Fruit fly (Drosophila melanogaster) whole organism, embryonic: ENCODE data around the gene Gem2.

Experiments
- ATbp ChIP-seq: fragments of 200-800 bp; sonication (Bioruptor generic); optimal IDR thresholded peaks from 2 replicates; lab custom pipeline; 2017; ENCODE audit warnings: missing biosample characterization, mild to moderate bottlenecking, missing genetic modification characterization, missing genetic modification reagents
- Awh ChIP-seq: fragments of 200-800 bp; sonication (Bioruptor generic); IDR thresholded peaks from 2 replicates; pipeline ENCODE4, ENCODE4 v1.3.6; 2022; ENCODE audit warnings: missing biosample characterization, missing genetic modification characterization
- B-H1 ChIP-seq: fragments of 200-800 bp; sonication (Bioruptor generic); IDR thresholded peaks from 3 replicates; pipeline ENCODE4 v1.3.6; 2022; ENCODE audit warnings: missing biosample characterization, missing genetic modification characterization
- Bgb ChIP-seq: fragments of 200-800 bp; sonication (Bioruptor generic); IDR thresholded peaks from 2 replicates; pipeline ENCODE4 v1.3.6; 2022; ENCODE audit warnings: missing biosample characterization, missing genetic modification characterization; ENCODE audit not compliant: partially characterized antibody
- Bteb2 ChIP-seq: fragments of 200-800 bp; sonication (Bioruptor generic); optimal IDR thresholded peaks from 2 replicates; lab custom pipeline; 2016; ENCODE audit warnings: missing biosample characterization, missing genetic modification characterization
- CG10462 ChIP-seq: fragments of 200-800 bp; sonication (Bioruptor generic); optimal IDR thresholded peaks from 2 replicates; lab custom pipeline; 2016; ENCODE audit warnings: missing biosample characterization, missing genetic modification characterization
- CG12071 ChIP-seq: fragments of 200-800 bp; sonication (Bioruptor generic); optimal IDR thresholded peaks from 3 replicates; lab custom pipeline; 2018; ENCODE audit warnings: missing biosample characterization, mild to moderate bottlenecking, missing genetic modification characterization
- CG13287 ChIP-seq: fragments of 200-800 bp; sonication (Bioruptor generic); IDR thresholded peaks from 2 replicates; pipeline ENCODE4 v1.3.6; 2022; ENCODE audit warnings: missing biosample characterization, missing genetic modification characterization; ENCODE audit not compliant: partially characterized antibody
- CG13296 ChIP-seq: fragments of 200-800 bp; sonication (Bioruptor generic); optimal IDR thresholded peaks from 3 replicates; lab custom pipeline; 2018; ENCODE audit warnings: missing biosample characterization, mild to moderate bottlenecking, missing genetic modification characterization
- CG15696 ChIP-seq: fragments of 200-800 bp; sonication (Bioruptor generic); optimal IDR thresholded peaks from 2 replicates; lab custom pipeline; 2019; ENCODE audit warnings: missing biosample characterization, mild to moderate bottlenecking, missing genetic modification characterization, moderate library complexity
- CG1603 ChIP-seq: fragments of 200-800 bp; sonication (Bioruptor generic); optimal IDR thresholded peaks from 2 replicates; lab custom pipeline; 2019; ENCODE audit warnings: missing biosample characterization, mild to moderate bottlenecking, missing genetic modification characterization, moderate library complexity
- CG1792 ChIP-seq: fragments of 200-800 bp; sonication (Bioruptor generic); optimal IDR thresholded peaks from 2 replicates; lab custom pipeline; 2016; ENCODE audit warnings: missing biosample characterization, missing genetic modification characterization
- CG18599 ChIP-seq: fragments of 200-800 bp; sonication (Bioruptor generic); optimal IDR thresholded peaks from 3 replicates; lab custom pipeline; 2017; ENCODE audit warnings: missing biosample characterization, missing genetic modification characterization, mild to moderate bottlenecking, moderate library complexity, missing genetic modification reagents
- CG18619 ChIP-seq: fragments of 200-800 bp; sonication (Bioruptor generic); optimal IDR thresholded peaks from 3 replicates; lab custom pipeline; 2017; ENCODE audit warnings: missing biosample characterization, mild to moderate bottlenecking, missing genetic modification characterization
- CG31365 ChIP-seq: fragments of 200-800 bp; sonication (Bioruptor generic); optimal IDR thresholded peaks from 2 replicates; lab custom pipeline; 2018; ENCODE audit warnings: missing biosample characterization, mild to moderate bottlenecking, missing genetic modification characterization
- CG6791 ChIP-seq: fragments of 200-800 bp; sonication (Bioruptor generic); IDR thresholded peaks from 3 replicates; pipeline ENCODE4 v1.3.6; 2022; ENCODE audit warnings: missing biosample characterization, missing genetic modification characterization; ENCODE audit not compliant: partially characterized antibody
- CG6854 ChIP-seq: fragments of 200-800 bp; sonication (Bioruptor generic); optimal IDR thresholded peaks from 3 replicates; lab custom pipeline; 2017; ENCODE audit warnings: missing biosample characterization, mild to moderate bottlenecking, missing genetic modification characterization
- CG7928 ChIP-seq: fragments of 200-800 bp; sonication (Bioruptor generic); optimal IDR thresholded peaks from 2 replicates; lab custom pipeline; 2017; ENCODE audit warnings: missing biosample characterization, mild to moderate bottlenecking, missing genetic modification characterization
- CG8281 ChIP-seq: fragments of 200-800 bp; sonication (Bioruptor generic); optimal IDR thresholded peaks from 2 replicates; lab custom pipeline; 2018; ENCODE audit warnings: missing biosample characterization, mild to moderate bottlenecking, missing genetic modification characterization, moderate library complexity
- CrebB ChIP-seq: fragments of 200-800 bp; sonication (Bioruptor generic); optimal IDR thresholded peaks from 3 replicates; lab custom pipeline; 2018; ENCODE audit warnings: missing biosample characterization, mild to moderate bottlenecking, missing genetic modification characterization
- HHEX ChIP-seq: fragments of 200-800 bp; sonication (Bioruptor generic); optimal IDR thresholded peaks from 3 replicates; lab custom pipeline; 2017; ENCODE audit warnings: missing biosample characterization, mild to moderate bottlenecking, missing genetic modification characterization, missing genetic modification reagents
- Hand ChIP-seq: fragments of 200-800 bp; sonication (Bioruptor generic); optimal IDR thresholded peaks from 2 replicates; lab custom pipeline; 2017; ENCODE audit warnings: mild to moderate bottlenecking, missing biosample characterization, missing genetic modification reagents, missing genetic modification characterization
- HmgZ ChIP-seq: fragments of 200-800 bp; sonication (Bioruptor generic); optimal IDR thresholded peaks from 2 replicates; lab custom pipeline; 2018; ENCODE audit warnings: missing biosample characterization, mild to moderate bottlenecking, missing genetic modification characterization
- Hr51 ChIP-seq, 2 experiments: fragments of 200-800 bp; sonication (Bioruptor generic); optimal IDR thresholded peaks; 2 replicates in 1 of 2; 3 replicates in 1 of 2; lab custom pipeline; 2016 to 2018; ENCODE audit warnings: missing biosample characterization in 2 of 2, missing genetic modification characterization in 2 of 2, mild to moderate bottlenecking in 1 of 2, moderate library complexity in 1 of 2
- Lhr ChIP-seq: fragments of 200-800 bp; sonication (Bioruptor generic); optimal IDR thresholded peaks from 3 replicates; lab custom pipeline; 2017; ENCODE audit warnings: mild to moderate bottlenecking, missing biosample characterization, missing genetic modification reagents, missing genetic modification characterization
- MTF-1 ChIP-seq: fragments of 200-800 bp; sonication (Bioruptor generic); optimal IDR thresholded peaks from 2 replicates; lab custom pipeline; 2018; ENCODE audit warnings: missing biosample characterization, mild to moderate bottlenecking, missing genetic modification characterization, borderline replicate concordance
- NC2β ChIP-seq: fragments of 200-800 bp; sonication (Bioruptor generic); optimal IDR thresholded peaks from 2 replicates; lab custom pipeline; 2016; ENCODE audit warnings: missing biosample characterization, missing genetic modification characterization
- Side ChIP-seq: fragments of 200-800 bp; sonication (Bioruptor generic); optimal IDR thresholded peaks from 2 replicates; lab custom pipeline; 2016; ENCODE audit warnings: missing biosample characterization, missing genetic modification characterization
- Sry-δ ChIP-seq: fragments of 200-800 bp; sonication (Bioruptor generic); optimal IDR thresholded peaks from 2 replicates; lab custom pipeline; 2016; ENCODE audit warnings: missing biosample characterization, missing genetic modification characterization
- TFAM ChIP-seq: fragments of 200-800 bp; sonication (Bioruptor generic); optimal IDR thresholded peaks from 2 replicates; lab custom pipeline; 2017; ENCODE audit warnings: missing biosample characterization, missing genetic modification characterization, inconsistent platforms
- Taf1 ChIP-seq: fragments of 200-800 bp; sonication (Bioruptor generic); IDR thresholded peaks from 2 replicates; pipeline ENCODE4 v1.3.6; 2022; ENCODE audit warnings: missing biosample characterization, missing genetic modification characterization
- Trl ChIP-seq, 3 experiments: fragments of >200 bp in 2 of 3; fragments of 200-800 bp in 1 of 3; sonication (Bioruptor generic) in 1 of 3; optimal IDR thresholded peaks; 2 replicates in 1 of 3; 3 replicates in 2 of 3; lab custom pipeline; 2016 to 2017; ENCODE audit warnings: missing biosample characterization in 1 of 3, missing genetic modification characterization in 1 of 3
- Xbp1 ChIP-seq: fragments of 200-800 bp; sonication (Bioruptor generic); optimal IDR thresholded peaks from 3 replicates; lab custom pipeline; 2016; ENCODE audit warnings: missing biosample characterization, mild to moderate bottlenecking, missing genetic modification characterization
- YL-1 ChIP-seq: fragments of 200-800 bp; sonication (Bioruptor generic); optimal IDR thresholded peaks from 3 replicates; lab custom pipeline; 2017; ENCODE audit warnings: missing biosample characterization, mild to moderate bottlenecking, missing genetic modification characterization
- ase ChIP-seq: fragments of 200-800 bp; sonication (Bioruptor generic); IDR thresholded peaks from 3 replicates; pipeline ENCODE4 v1.3.6; 2022; ENCODE audit warnings: missing biosample characterization, missing genetic modification characterization
- bowl ChIP-seq: fragments of 200-800 bp; sonication (Bioruptor generic); IDR thresholded peaks from 2 replicates; pipeline ENCODE4 v1.3.6; 2022; ENCODE audit warnings: missing biosample characterization, missing genetic modification characterization
- dmrt99B ChIP-seq: fragments of 200-800 bp; sonication (Bioruptor generic); optimal IDR thresholded peaks from 2 replicates; lab custom pipeline; 2018; ENCODE audit warnings: missing biosample characterization, mild to moderate bottlenecking, missing genetic modification characterization, moderate library complexity
- hbn ChIP-seq: fragments of 200-800 bp; sonication (Bioruptor generic); IDR thresholded peaks from 2 replicates; pipeline ENCODE4 v1.3.6; 2022; ENCODE audit warnings: missing biosample characterization, missing genetic modification characterization; ENCODE audit not compliant: partially characterized antibody
- nerfin-1 ChIP-seq: fragments of 200-800 bp; sonication (Bioruptor generic); optimal IDR thresholded peaks from 3 replicates; lab custom pipeline; 2019; ENCODE audit warnings: missing biosample characterization, mild to moderate bottlenecking, missing genetic modification characterization, moderate library complexity
- pb ChIP-seq: fragments of 200-800 bp; sonication (Bioruptor generic); optimal IDR thresholded peaks from 3 replicates; lab custom pipeline; 2016; ENCODE audit warnings: missing biosample characterization, missing genetic modification characterization
- pfk ChIP-seq: fragments of 200-800 bp; sonication (Bioruptor generic); optimal IDR thresholded peaks from 2 replicates; lab custom pipeline; 2018; ENCODE audit warnings: missing biosample characterization, mild to moderate bottlenecking, missing genetic modification characterization, moderate library complexity
- prd ChIP-seq, 3 experiments: fragments of >200 bp in 2 of 3; fragments of 200-800 bp in 1 of 3; sonication (Bioruptor generic) in 1 of 3; optimal IDR thresholded peaks in 2 of 3; IDR thresholded peaks in 1 of 3; 2 replicates in 2 of 3; 3 replicates in 1 of 3; pipeline versions ENCODE4 v1.3.6 to Lab custom; 2017 to 2022; ENCODE audit warnings: missing biosample characterization in 1 of 3, missing genetic modification characterization in 1 of 3
- pzg ChIP-seq: fragments of 200-800 bp; sonication (Bioruptor generic); optimal IDR thresholded peaks from 3 replicates; lab custom pipeline; 2018; ENCODE audit warnings: missing biosample characterization, mild to moderate bottlenecking, missing genetic modification characterization, moderate library complexity
- rib ChIP-seq: fragments of 200-800 bp; sonication (Bioruptor generic); IDR thresholded peaks from 2 replicates; pipeline ENCODE4 v1.3.6; 2022; ENCODE audit warnings: missing biosample characterization, missing genetic modification characterization
- sc ChIP-seq, 3 experiments: fragments of >200 bp in 2 of 3; fragments of 200-800 bp in 1 of 3; sonication (Bioruptor generic) in 1 of 3; optimal IDR thresholded peaks; 2 replicates in 2 of 3; 3 replicates in 1 of 3; lab custom pipeline; 2017; ENCODE audit warnings: mild to moderate bottlenecking in 1 of 3, missing biosample characterization in 1 of 3, missing genetic modification characterization in 1 of 3, missing genetic modification reagents in 1 of 3
- sqz ChIP-seq: fragments of 200-800 bp; sonication (Bioruptor generic); optimal IDR thresholded peaks from 3 replicates; lab custom pipeline; 2018; ENCODE audit warnings: missing biosample characterization, mild to moderate bottlenecking, missing genetic modification characterization
- sr ChIP-seq: fragments of 200-800 bp; sonication (Bioruptor generic); IDR thresholded peaks from 3 replicates; pipeline ENCODE4 v1.3.6; 2022; ENCODE audit warnings: missing biosample characterization, missing genetic modification characterization
- zen ChIP-seq: fragments of 200-800 bp; sonication (Bioruptor generic); optimal IDR thresholded peaks from 3 replicates; lab custom pipeline; 2018; ENCODE audit warnings: missing biosample characterization, mild to moderate bottlenecking, missing genetic modification characterization, moderate library complexity

Gene Gem2

DNA sequence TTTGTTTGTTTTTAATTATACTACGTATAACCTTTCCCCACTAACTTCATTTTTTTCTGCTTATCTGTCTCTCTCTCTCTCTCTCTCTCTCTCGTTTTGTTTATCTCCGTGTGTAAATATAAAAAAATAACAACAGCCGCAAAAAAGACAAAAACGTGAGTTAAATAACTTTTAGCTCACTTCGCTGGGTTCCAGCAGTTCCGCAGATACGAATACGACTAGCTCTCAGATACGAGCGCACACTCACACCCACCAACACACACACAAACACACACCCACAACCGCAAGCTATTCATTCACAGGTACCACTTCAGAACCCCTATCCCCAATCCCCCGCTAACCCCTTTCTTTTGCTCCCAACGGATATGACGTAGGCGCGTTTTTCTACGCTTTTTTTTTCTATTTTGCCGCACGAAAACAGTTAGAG, 28.0 kb downstream of the Gem2 start (continued):
- no peak for TF ChIP-seq CG8281 (tag; lab: Kevin White, UChicago)
- TF ChIP-seq Bteb2 (GFP tag; lab: Kevin White, UChicago), result no peak
- TF ChIP-seq Bgb, result peak; percentile 15; the same call in 1 of the 2 replicates
- no peak for TF ChIP-seq CG13287 (GFP tag; lab: Robert Waterston, UW)
- peak; percentile 24 for TF ChIP-seq ATbp (GFP tag; lab: Kevin White, UChicago)
- no peak for TF ChIP-seq pzg (GFP tag; lab: Kevin White, UChicago)
- peak; percentile 10 to 74 for TF ChIP-seq Trl (optimal IDR thresholded peaks at IDR 0.05; lab: Kevin White, UChicago)
- TF ChIP-seq Trl (GFP tag; optimal IDR thresholded peaks at IDR 0.05; lab: Kevin White, UChicago), result no peak
- peak; percentile 16 for TF ChIP-seq pfk (GFP tag; lab: Kevin White, UChicago)
- TF ChIP-seq HmgZ, result peak; percentile 49
- no peak for TF ChIP-seq CG10462
- no peak for TF ChIP-seq Hr51 (GFP tag; optimal IDR thresholded peaks at IDR 0.05; lab: Kevin White, UChicago)
- TF ChIP-seq rib (GFP tag; lab: Robert Waterston, UW), result peak; percentile 67; the same call in 1 of the 2 replicates
- peak; percentile 0 for TF ChIP-seq CG18619 (GFP tag; lab: Kevin White, UChicago)
- TF ChIP-seq Hand (GFP tag; lab: Kevin White, UChicago), result peak; percentile 8
- peak; percentile 31 for TF ChIP-seq CG6854 (GFP tag; lab: Kevin White, UChicago)
- no peak for TF ChIP-seq pb (GFP tag; lab: Kevin White, UChicago)
- peak; percentile 72; the same call in 1 of the 3 replicates for TF ChIP-seq sr (GFP tag; lab: Robert Waterston, UW)
- TF ChIP-seq Lhr (GFP tag; lab: Kevin White, UChicago), result no peak
- TF ChIP-seq YL-1 (GFP tag; lab: Kevin White, UChicago), result no peak
- no peak for TF ChIP-seq TFAM (GFP tag; lab: Kevin White, UChicago)
- TF ChIP-seq zen (tag; lab: Kevin White, UChicago), result no peak
- no peak for TF ChIP-seq Xbp1
- TF ChIP-seq sc (optimal IDR thresholded peaks at IDR 0.05; lab: Kevin White, UChicago), result no peak
- TF ChIP-seq sc (GFP tag; optimal IDR thresholded peaks at IDR 0.05; lab: Kevin White, UChicago), result no peak
- TF ChIP-seq CrebB (tag; lab: Kevin White, UChicago), result peak; percentile 35
- TF ChIP-seq CG15696 (tag; lab: Kevin White, UChicago), result no peak
- no peak for TF ChIP-seq NC2β
- TF ChIP-seq Side (GFP tag; lab: Kevin White, UChicago), result no peak
- TF ChIP-seq prd (optimal IDR thresholded peaks at IDR 0.05; lab: Kevin White, UChicago), result no peak
- no peak for TF ChIP-seq prd (GFP tag; IDR thresholded peaks at IDR 0.05; lab: Robert Waterston, UW)
- peak; percentile 53 for TF ChIP-seq CG18599 (GFP tag; lab: Kevin White, UChicago)
- TF ChIP-seq Taf1 (GFP tag; lab: Robert Waterston, UW), result no peak
- TF ChIP-seq MTF-1 (GFP tag; lab: Kevin White, UChicago), result peak; percentile 0
- no peak for TF ChIP-seq B-H1
- peak; percentile 24 for TF ChIP-seq nerfin-1
- no peak for TF ChIP-seq CG1603
- peak; percentile 77 for TF ChIP-seq sqz
- no peak for TF ChIP-seq CG6791
- no peak for TF ChIP-seq hbn (GFP tag; lab: Robert Waterston, UW)
- TF ChIP-seq CG7928 (GFP tag; lab: Kevin White, UChicago), result no peak
- peak; percentile 23 for TF ChIP-seq HHEX (GFP tag; lab: Kevin White, UChicago)
- TF ChIP-seq dmrt99B (tag; lab: Kevin White, UChicago), result peak; percentile 10
- 0 out of 2 replicates have a peak, but pooled peaks have one; percentile 42 for TF ChIP-seq Awh (GFP tag; lab: Robert Waterston, UW)
- no peak for TF ChIP-seq Sry-δ (GFP tag; lab: Kevin White, UChicago)
- peak; percentile 18 for TF ChIP-seq CG12071 (GFP tag; lab: Kevin White, UChicago)
- TF ChIP-seq CG31365 (tag; lab: Kevin White, UChicago), result peak; percentile 16
- no peak for TF ChIP-seq CG1792 (GFP tag; lab: Kevin White, UChicago)
- no peak for TF ChIP-seq bowl (GFP tag; lab: Robert Waterston, UW)
- no peak for TF ChIP-seq ase (GFP tag; lab: Robert Waterston, UW)
- peak; percentile 11 for TF ChIP-seq CG13296 (GFP tag; lab: Kevin White, UChicago)
